Fruit fly (Drosophila melanogaster): ENCODE data around the gene DCTN1-p150.

DNA sequence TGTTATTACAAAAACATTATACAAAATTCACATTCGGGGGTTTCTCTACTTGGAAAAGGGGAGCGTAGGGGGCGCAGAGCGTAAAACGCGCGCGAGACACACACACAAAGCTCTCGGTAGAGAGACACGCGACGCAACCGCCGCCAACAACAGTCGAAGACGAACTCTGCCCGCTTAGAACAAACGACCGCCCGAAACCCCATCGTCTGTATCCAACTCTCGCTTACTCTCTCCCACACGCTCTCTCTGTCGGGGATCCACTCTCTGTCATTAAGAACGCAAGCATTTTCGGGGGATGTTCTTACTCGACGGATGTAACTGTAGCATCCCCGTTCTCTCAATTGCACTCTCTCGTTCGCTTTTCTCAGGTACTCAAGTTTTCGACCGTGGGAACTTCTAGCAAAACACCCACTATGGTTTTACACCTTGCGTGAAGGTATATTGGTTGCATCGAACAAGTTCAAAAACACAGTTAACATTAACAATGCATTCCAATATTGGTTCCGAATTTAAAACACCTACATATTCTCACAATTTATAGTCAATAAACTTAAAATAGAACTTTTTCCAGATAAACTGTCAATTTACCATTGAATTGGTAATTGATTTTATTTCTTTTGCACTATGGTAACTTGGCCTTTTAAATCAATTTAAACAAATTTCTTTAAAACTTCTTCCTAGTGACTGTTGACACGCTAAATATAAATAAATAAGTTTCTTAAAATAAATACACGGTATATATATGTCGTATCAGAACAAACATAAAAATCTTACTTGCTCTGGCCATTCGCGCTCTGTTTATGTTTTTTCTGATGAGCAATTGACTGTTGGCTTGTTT, 9.2 kb upstream of the DCTN1-p150 start:
- TF ChIP-seq usp (GFP tag; optimal IDR thresholded peaks at IDR 0.05) (no peak), Dll (optimal IDR thresholded peaks at IDR 0.05) (no peak), psq (optimal IDR thresholded peaks at IDR 0.05) (no peak), EcR (GFP tag; optimal IDR thresholded peaks at IDR 0.05) (no peak), CG8478 (optimal IDR thresholded peaks at IDR 0.05) (no peak)
